Worm (Caenorhabditis elegans) whole organism, young adult: ENCODE results near the gene srsx-16.

Source experiments
- B0336.3 ChIP-seq: fragments of 200-800 bp; sonication (Bioruptor generic); IDR thresholded peaks from 2 replicates; pipeline ENCODE4 v1.3.6; 2022; ENCODE audit warnings: missing genetic modification characterization, missing compliant biosample characterization
- F10E7.11 ChIP-seq: sonication (generic microtip); optimal IDR thresholded peaks from 2 replicates; lab custom pipeline; 2017; ENCODE audit warnings: mild to moderate bottlenecking, missing genetic modification characterization, moderate library complexity, missing compliant biosample characterization
- F22D6.2 ChIP-seq: sonication (generic microtip); optimal IDR thresholded peaks from 2 replicates; lab custom pipeline; 2016; ENCODE audit warnings: mild to moderate bottlenecking, missing genetic modification characterization, missing compliant biosample characterization
- T07F8.4 ChIP-seq: sonication (generic microtip); optimal IDR thresholded peaks from 2 replicates; lab custom pipeline; 2016; ENCODE audit warnings: mild to moderate bottlenecking, missing genetic modification characterization, moderate library complexity, missing compliant biosample characterization
- lin-40 ChIP-seq: sonication (generic microtip); optimal IDR thresholded peaks from 2 replicates; lab custom pipeline; 2016; ENCODE audit warnings: missing genetic modification characterization, mild to moderate bottlenecking, missing compliant biosample characterization, missing genotype, missing genetic modification reagents
- lin-54 ChIP-seq: fragments of 200-800 bp; sonication (Bioruptor generic); optimal IDR thresholded peaks from 2 replicates; lab custom pipeline; 2018; ENCODE audit warnings: mild to moderate bottlenecking, missing genetic modification characterization, missing compliant biosample characterization
- lsl-1 ChIP-seq: fragments of 200-800 bp; sonication (Bioruptor generic); optimal IDR thresholded peaks from 2 replicates; lab custom pipeline; 2018; ENCODE audit warnings: mild to moderate bottlenecking, missing genetic modification characterization, moderate library complexity, missing compliant biosample characterization
- mcd-1 ChIP-seq: fragments of 200-800 bp; sonication (Bioruptor generic); IDR thresholded peaks from 2 replicates; pipeline ENCODE4 v1.3.6; 2022; ENCODE audit warnings: missing genetic modification reagents, missing genetic modification characterization, missing compliant biosample characterization
- pha-4 ChIP-seq: fragments of 150-350 bp; sonication (generic microtip); optimal IDR thresholded peaks from 2 replicates; lab custom pipeline; 2014; ENCODE audit warnings: missing biosample characterization, missing genetic modification reagents, missing genetic modification characterization
- snpc-4 ChIP-seq, 5 experiments: fragments of 150-350 bp in 1 of 5; sonication (generic microtip) in 4 of 5; optimal IDR thresholded peaks; 2 replicates each; lab custom pipeline; 2014 to 2018; ENCODE audit warnings: missing genetic modification characterization in 5 of 5, missing biosample characterization in 3 of 5, antibody characterized with exemption in 2 of 5, mild to moderate bottlenecking in 2 of 5, missing compliant biosample characterization in 2 of 5, missing genotype in 2 of 5, moderate library complexity in 2 of 5, missing genetic modification reagents in 1 of 5
- somi-1 ChIP-seq: fragments of 200-800 bp; sonication (Bioruptor generic); optimal IDR thresholded peaks from 2 replicates; lab custom pipeline; 2018; ENCODE audit warnings: mild to moderate bottlenecking, missing genetic modification characterization, missing compliant biosample characterization
- sptf-2 ChIP-seq: fragments of 200-800 bp; sonication (Bioruptor generic); optimal IDR thresholded peaks from 2 replicates; lab custom pipeline; 2018; ENCODE audit warnings: mild to moderate bottlenecking, missing genetic modification characterization, missing compliant biosample characterization
- unc-62 ChIP-seq: fragments of 150-350 bp; optimal IDR thresholded peaks from 2 replicates; lab custom pipeline; 2014; ENCODE audit warnings: missing biosample characterization, missing genetic modification reagents, missing genetic modification characterization

ce11 chrIV:5653649-5654048 is 34.1 kb upstream of the srsx-16 start, which contains the start of gene clec-178:
- no peak for TF ChIP-seq unc-62 (GFP tag; lab: Kevin White, UChicago)
- TF ChIP-seq F22D6.2 (tag; lab: Kevin White, UChicago), result no peak
- TF ChIP-seq pha-4, result no peak
- TF ChIP-seq lin-40 (tag; lab: Kevin White, UChicago), result no peak
- no peak for TF ChIP-seq snpc-4 (GFP tag; optimal IDR thresholded peaks at IDR 0.05; lab: Kevin White, UChicago)
- TF ChIP-seq snpc-4 (tag; optimal IDR thresholded peaks at IDR 0.05; lab: Kevin White, UChicago), result no peak
- TF ChIP-seq lsl-1 (GFP tag; lab: Kevin White, UChicago), result no peak
- no peak for TF ChIP-seq sptf-2 (GFP tag; lab: Kevin White, UChicago)
- no peak for TF ChIP-seq T07F8.4 (tag; lab: Kevin White, UChicago)
- TF ChIP-seq somi-1 (GFP tag; lab: Kevin White, UChicago), result no peak
- no peak for TF ChIP-seq mcd-1
- TF ChIP-seq F10E7.11 (tag; lab: Kevin White, UChicago), result no peak
- no peak for TF ChIP-seq lin-54
- TF ChIP-seq B0336.3 (GFP tag; lab: Robert Waterston, UW), result no peak
